Worm (Caenorhabditis elegans): Measurements from ENCODE around the gene K11H3.8.

- no peak for TF ChIP-seq C38D4.7 (GFP tag; optimal IDR thresholded peaks at IDR 0.05)
- TF ChIP-seq ceh-2 (tag; optimal IDR thresholded peaks at IDR 0.05), result no peak
- peak; percentile 57 for TF ChIP-seq nfya-1 (tag; optimal IDR thresholded peaks at IDR 0.05)
- TF ChIP-seq pha-4 (tag; optimal IDR thresholded peaks at IDR 0.05), result no peak
- TF ChIP-seq elt-2 (tag; optimal IDR thresholded peaks at IDR 0.05), result no peak
- no peak for TF ChIP-seq sox-4 (tag; optimal IDR thresholded peaks at IDR 0.05)
- no peak for TF ChIP-seq sox-2 (GFP tag; IDR thresholded peaks at IDR 0.05)
- no peak for TF ChIP-seq pqm-1 (tag; optimal IDR thresholded peaks at IDR 0.05)
- no peak for TF ChIP-seq ama-1 (optimal IDR thresholded peaks at IDR 0.05)
- no peak for TF ChIP-seq ceh-9 (tag; optimal IDR thresholded peaks at IDR 0.05)
- no peak for TF ChIP-seq hlh-15 (tag; optimal IDR thresholded peaks at IDR 0.05)
Observed at ce11 chrIII:9874515-9874914, 39.5 kb downstream of the K11H3.8 start.
